Fruit fly (Drosophila melanogaster) whole organism, embryonic: ENCODE results near the gene CG12880.
A peak's percentile ranks its signal among the peaks of the same experiment; 100 is the strongest.

Experiments used
- ATbp ChIP-seq: fragments of 200-800 bp; sonication (Bioruptor generic); optimal IDR thresholded peaks from 2 replicates; lab custom pipeline; 2017; ENCODE audit warnings: missing biosample characterization, mild to moderate bottlenecking, missing genetic modification characterization, missing genetic modification reagents
- BEAF-32 ChIP-seq: fragments of 200-800 bp; sonication (Bioruptor generic); optimal IDR thresholded peaks from 3 replicates; lab custom pipeline; 2017; ENCODE audit warnings: missing biosample characterization, missing genetic modification characterization, mild to moderate bottlenecking, moderate library complexity, missing genetic modification reagents
- Bteb2 ChIP-seq: fragments of 200-800 bp; sonication (Bioruptor generic); optimal IDR thresholded peaks from 2 replicates; lab custom pipeline; 2016; ENCODE audit warnings: missing biosample characterization, missing genetic modification characterization
- CG10147 ChIP-seq: fragments of 200-800 bp; sonication (Bioruptor generic); optimal IDR thresholded peaks from 2 replicates; lab custom pipeline; 2019; ENCODE audit warnings: missing biosample characterization, mild to moderate bottlenecking, missing genetic modification characterization, moderate library complexity
- CG11456 ChIP-seq: fragments of 200-800 bp; sonication (Bioruptor generic); IDR thresholded peaks from 3 replicates; pipeline ENCODE4 v1.3.6; 2022; ENCODE audit warnings: missing biosample characterization, missing genetic modification characterization
- CG11504 ChIP-seq: fragments of 200-800 bp; sonication (Bioruptor generic); optimal IDR thresholded peaks from 3 replicates; lab custom pipeline; 2019; ENCODE audit warnings: missing biosample characterization, mild to moderate bottlenecking, missing genetic modification characterization, moderate library complexity
- CG12071 ChIP-seq: fragments of 200-800 bp; sonication (Bioruptor generic); optimal IDR thresholded peaks from 3 replicates; lab custom pipeline; 2018; ENCODE audit warnings: missing biosample characterization, mild to moderate bottlenecking, missing genetic modification characterization
- CG12744 ChIP-seq: fragments of 200-800 bp; sonication (Bioruptor generic); optimal IDR thresholded peaks from 2 replicates; lab custom pipeline; 2016; ENCODE audit warnings: missing biosample characterization, missing genetic modification characterization
- CG13424 ChIP-seq: fragments of 200-800 bp; sonication (Bioruptor generic); optimal IDR thresholded peaks from 2 replicates; lab custom pipeline; 2019; ENCODE audit warnings: missing biosample characterization, mild to moderate bottlenecking, missing genetic modification characterization, moderate library complexity
- CG15269 ChIP-seq: fragments of 200-800 bp; sonication (Bioruptor generic); optimal IDR thresholded peaks from 2 replicates; lab custom pipeline; 2018; ENCODE audit warnings: missing biosample characterization, mild to moderate bottlenecking, missing genetic modification characterization, moderate library complexity
- CG17568 ChIP-seq: fragments of 200-800 bp; sonication (Bioruptor generic); optimal IDR thresholded peaks from 2 replicates; lab custom pipeline; 2018; ENCODE audit warnings: missing biosample characterization, mild to moderate bottlenecking, missing genetic modification characterization, moderate library complexity
- CG2129 ChIP-seq: fragments of 200-800 bp; sonication (Bioruptor generic); IDR thresholded peaks from 2 replicates; pipeline ENCODE4 v1.3.6; 2022; ENCODE audit warnings: missing biosample characterization, missing genetic modification characterization; ENCODE audit not compliant: partially characterized antibody
- CG31441 ChIP-seq: fragments of 200-800 bp; sonication (Bioruptor generic); IDR thresholded peaks from 2 replicates; pipeline ENCODE4 v1.3.6; 2022; ENCODE audit warnings: missing biosample characterization, missing genetic modification characterization
- CG32772 ChIP-seq: fragments of 200-800 bp; sonication (Bioruptor generic); IDR thresholded peaks from 2 replicates; pipeline ENCODE4 v1.3.6; 2022; ENCODE audit warnings: missing biosample characterization, missing genetic modification characterization
- CG3726 ChIP-seq: fragments of 200-800 bp; sonication (Bioruptor generic); IDR thresholded peaks from 3 replicates; pipeline ENCODE4, ENCODE4 v1.3.6; 2022; ENCODE audit warnings: missing biosample characterization, missing genetic modification characterization
- CG42726 ChIP-seq: fragments of 200-800 bp; sonication (Bioruptor generic); IDR thresholded peaks from 2 replicates; pipeline ENCODE4 v1.3.6; 2022; ENCODE audit warnings: missing biosample characterization, missing genetic modification characterization; ENCODE audit not compliant: partially characterized antibody
- CG4328 ChIP-seq: fragments of 200-800 bp; sonication (Bioruptor generic); optimal IDR thresholded peaks from 3 replicates; lab custom pipeline; 2017; ENCODE audit warnings: missing biosample characterization, missing genetic modification reagents, missing genetic modification characterization
- CG6854 ChIP-seq: fragments of 200-800 bp; sonication (Bioruptor generic); optimal IDR thresholded peaks from 3 replicates; lab custom pipeline; 2017; ENCODE audit warnings: missing biosample characterization, mild to moderate bottlenecking, missing genetic modification characterization
- CG7372 ChIP-seq: fragments of 200-800 bp; sonication (Bioruptor generic); IDR thresholded peaks from 2 replicates; pipeline ENCODE4 v1.3.6; 2022; ENCODE audit warnings: missing biosample characterization, missing genetic modification characterization
- CG7786 ChIP-seq: fragments of 200-800 bp; sonication (Bioruptor generic); optimal IDR thresholded peaks from 2 replicates; lab custom pipeline; 2016; ENCODE audit warnings: missing biosample characterization, missing genetic modification characterization
- CG9876 ChIP-seq: fragments of 200-800 bp; sonication (Bioruptor generic); optimal IDR thresholded peaks from 2 replicates; lab custom pipeline; 2016; ENCODE audit warnings: missing biosample characterization, missing genetic modification characterization
- Deaf1 ChIP-seq: fragments of 200-800 bp; optimal IDR thresholded peaks from 3 replicates; lab custom pipeline; 2019; ENCODE audit warnings: missing biosample characterization, mild to moderate bottlenecking, missing genetic modification characterization, moderate library complexity
- Fer2 ChIP-seq: fragments of 200-800 bp; sonication (Bioruptor generic); optimal IDR thresholded peaks from 2 replicates; lab custom pipeline; 2018; ENCODE audit warnings: missing biosample characterization, mild to moderate bottlenecking, missing genetic modification characterization, moderate library complexity
- H15 ChIP-seq: fragments of 200-800 bp; sonication (Bioruptor generic); IDR thresholded peaks from 3 replicates; pipeline ENCODE4 v1.3.6; 2022; ENCODE audit warnings: missing biosample characterization, missing genetic modification characterization
- Hr39 ChIP-seq: fragments of >200 bp; optimal IDR thresholded peaks from 2 replicates; lab custom pipeline; 2017
- Lpt ChIP-seq: fragments of >200 bp; optimal IDR thresholded peaks from 2 replicates; lab custom pipeline; 2018; ENCODE audit warnings: missing biosample characterization, missing genetic modification characterization
- Max ChIP-seq: fragments of 200-800 bp; sonication (Bioruptor generic); optimal IDR thresholded peaks from 2 replicates; lab custom pipeline; 2016; ENCODE audit warnings: missing biosample characterization, mild to moderate bottlenecking, missing genetic modification characterization
- Pdp1 ChIP-seq, 2 experiments: fragments of 200-800 bp; sonication (Bioruptor generic); optimal IDR thresholded peaks; 3 replicates each; lab custom pipeline; 2016; ENCODE audit warnings: missing biosample characterization in 2 of 2, missing genetic modification characterization in 2 of 2, mild to moderate bottlenecking in 1 of 2, moderate library complexity in 1 of 2
- Rx ChIP-seq: fragments of 200-800 bp; sonication (Bioruptor generic); IDR thresholded peaks from 2 replicates; pipeline ENCODE4 v1.3.6; 2022; ENCODE audit warnings: missing biosample characterization, missing genetic modification characterization
- Six4 ChIP-seq: fragments of 200-800 bp; sonication (Bioruptor generic); optimal IDR thresholded peaks from 2 replicates; lab custom pipeline; 2016; ENCODE audit warnings: missing biosample characterization, missing genetic modification characterization
- TFAM ChIP-seq: fragments of 200-800 bp; sonication (Bioruptor generic); optimal IDR thresholded peaks from 2 replicates; lab custom pipeline; 2017; ENCODE audit warnings: missing biosample characterization, missing genetic modification characterization, inconsistent platforms
- Usf ChIP-seq: fragments of 200-800 bp; sonication (Bioruptor generic); optimal IDR thresholded peaks from 2 replicates; lab custom pipeline; 2017; ENCODE audit warnings: missing genotype, missing biosample characterization, missing genetic modification characterization
- abd-A ChIP-seq: fragments of 200-800 bp; sonication (Bioruptor generic); optimal IDR thresholded peaks from 3 replicates; lab custom pipeline; 2019; ENCODE audit warnings: missing biosample characterization, mild to moderate bottlenecking, missing genetic modification characterization, moderate library complexity
- bbx ChIP-seq: fragments of 200-800 bp; sonication (Bioruptor generic); IDR thresholded peaks from 2 replicates; pipeline ENCODE4 v1.3.6; 2022; ENCODE audit warnings: missing biosample characterization, missing genetic modification characterization; ENCODE audit not compliant: partially characterized antibody
- caup ChIP-seq: fragments of 200-800 bp; sonication (Bioruptor generic); optimal IDR thresholded peaks from 3 replicates; lab custom pipeline; 2017; ENCODE audit warnings: missing biosample characterization, mild to moderate bottlenecking, missing genetic modification characterization, moderate library complexity; ENCODE audit not compliant: severe bottlenecking
- en ChIP-seq: fragments of 200-800 bp; sonication (Bioruptor generic); optimal IDR thresholded peaks from 2 replicates; lab custom pipeline; 2016; ENCODE audit warnings: missing biosample characterization, missing genetic modification characterization
- ewg ChIP-seq: fragments of 200-800 bp; sonication (Bioruptor generic); optimal IDR thresholded peaks from 3 replicates; lab custom pipeline; 2017; ENCODE audit warnings: mild to moderate bottlenecking, missing biosample characterization, missing genetic modification reagents, missing genetic modification characterization
- exex ChIP-seq: fragments of 200-800 bp; sonication (Bioruptor generic); optimal IDR thresholded peaks from 4 replicates; lab custom pipeline; 2018; ENCODE audit warnings: missing biosample characterization, mild to moderate bottlenecking, missing genetic modification characterization, moderate library complexity
- eyg ChIP-seq: fragments of 200-800 bp; sonication (Bioruptor generic); optimal IDR thresholded peaks from 3 replicates; lab custom pipeline; 2016; ENCODE audit warnings: missing biosample characterization, missing genetic modification characterization
- ftz-f1 ChIP-seq: fragments of 200-800 bp; sonication (Bioruptor generic); optimal IDR thresholded peaks from 2 replicates; lab custom pipeline; 2016; ENCODE audit warnings: missing biosample characterization, missing genetic modification characterization
- grn ChIP-seq: fragments of 200-800 bp; sonication (Bioruptor generic); optimal IDR thresholded peaks from 3 replicates; lab custom pipeline; 2017; ENCODE audit warnings: missing biosample characterization, missing genetic modification characterization
- gsb-n ChIP-seq: fragments of 200-800 bp; sonication (Bioruptor generic); optimal IDR thresholded peaks from 3 replicates; lab custom pipeline; 2018; ENCODE audit warnings: missing biosample characterization, mild to moderate bottlenecking, missing genetic modification characterization
- ham ChIP-seq: fragments of 200-800 bp; sonication (Bioruptor generic); IDR thresholded peaks from 2 replicates; pipeline ENCODE4 v1.3.6; 2022; ENCODE audit warnings: missing biosample characterization, missing genetic modification characterization
- insv ChIP-seq, 2 experiments: fragments of 200-800 bp; sonication (Bioruptor generic); optimal IDR thresholded peaks; 3 replicates each; lab custom pipeline; 2016 to 2018; ENCODE audit warnings: missing biosample characterization in 2 of 2, missing genetic modification characterization in 2 of 2
- ken ChIP-seq: fragments of 200-800 bp; sonication (Bioruptor generic); IDR thresholded peaks from 3 replicates; pipeline ENCODE4 v1.3.6; 2022; ENCODE audit warnings: missing biosample characterization, missing genetic modification characterization
- mam ChIP-seq: fragments of 200-800 bp; sonication (Bioruptor generic); optimal IDR thresholded peaks from 3 replicates; lab custom pipeline; 2016; ENCODE audit warnings: missing biosample characterization, missing genetic modification characterization
- scrt ChIP-seq: fragments of 200-800 bp; sonication (Bioruptor generic); optimal IDR thresholded peaks from 2 replicates; lab custom pipeline; 2018; ENCODE audit warnings: missing biosample characterization, mild to moderate bottlenecking, missing genetic modification characterization, moderate library complexity
- stwl ChIP-seq: fragments of 200-800 bp; sonication (Bioruptor generic); optimal IDR thresholded peaks from 3 replicates; lab custom pipeline; 2018; ENCODE audit warnings: missing biosample characterization, mild to moderate bottlenecking, missing genetic modification characterization, moderate library complexity
- sug ChIP-seq: fragments of 200-800 bp; optimal IDR thresholded peaks from 2 replicates; lab custom pipeline; 2019; ENCODE audit warnings: missing biosample characterization, mild to moderate bottlenecking, missing genetic modification characterization, moderate library complexity
- zf30C ChIP-seq: fragments of 200-800 bp; sonication (Bioruptor generic); optimal IDR thresholded peaks from 3 replicates; lab custom pipeline; 2018; ENCODE audit warnings: missing biosample characterization, mild to moderate bottlenecking, missing genetic modification characterization

The CG12880 gene

DNA sequence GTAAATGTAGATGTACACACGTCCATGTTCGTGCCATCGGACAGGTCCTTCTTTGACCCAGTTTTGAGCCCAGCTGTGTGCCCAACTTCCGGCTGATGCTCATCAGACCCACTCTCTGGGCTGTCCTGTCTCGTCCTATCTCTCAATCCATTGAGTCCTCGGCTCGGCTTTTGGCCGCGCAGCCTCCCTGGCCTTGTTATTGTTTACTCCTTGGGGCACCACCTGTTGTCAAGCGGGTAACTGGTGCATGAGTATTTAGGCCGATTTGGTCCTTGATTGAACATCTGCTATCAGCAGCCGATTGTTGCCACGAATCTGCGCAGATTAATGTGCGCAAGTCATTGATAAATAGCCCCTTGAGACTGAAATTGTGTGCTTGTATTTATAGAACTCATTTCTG lies 24.4 kb upstream of the CG12880 start:
- TF ChIP-seq abd-A (tag; lab: Kevin White, UChicago) (peak; percentile 70), CG12071 (GFP tag; lab: Kevin White, UChicago) (no peak), scrt (peak; percentile 98), ewg (GFP tag; lab: Kevin White, UChicago) (peak; percentile 65), CG11456 (GFP tag; lab: Robert Waterston, UW) (no peak), CG2129 (GFP tag; lab: Robert Waterston, UW) (no peak), Bteb2 (no peak), exex (no peak), Deaf1 (tag; lab: Kevin White, UChicago) (peak; percentile 77), CG3726 (GFP tag; lab: Robert Waterston, UW) (no peak)

DNA sequence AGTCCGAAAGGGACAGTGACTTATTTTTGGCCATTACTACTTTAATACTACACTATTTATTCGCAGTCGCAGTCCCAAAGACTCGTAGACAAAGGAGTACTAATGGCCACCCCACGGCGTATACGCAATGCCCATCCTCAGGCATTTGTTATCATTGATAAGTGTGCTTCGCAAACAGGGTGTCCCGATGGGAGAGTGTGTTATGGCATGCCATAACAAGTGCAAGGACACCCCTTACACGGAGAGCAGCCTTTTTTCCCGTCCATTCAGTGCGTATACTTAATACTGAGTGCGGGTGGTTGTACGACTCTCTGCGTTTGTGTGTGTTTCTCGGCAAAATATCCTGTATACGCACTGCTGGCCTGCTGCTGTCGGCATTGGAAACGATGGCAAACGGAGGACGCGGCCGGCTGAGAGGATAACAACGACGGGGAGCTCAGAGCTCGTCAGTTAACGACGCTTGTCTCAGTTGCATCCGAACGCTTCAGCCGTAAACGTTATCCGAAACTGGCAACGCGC lies 23.7 kb upstream of the CG12880 start, which contains the start of gene unc80:
Gene unc80 (plus strand): TSS at position 469 of the 519 bp plus-strand sequence.
- TF ChIP-seq eyg (GFP tag; lab: Kevin White, UChicago) (no peak), insv (GFP tag; optimal IDR thresholded peaks at IDR 0.05; lab: Kevin White, UChicago) (no peak), Hr39 (lab: Kevin White, UChicago) (no peak), CG12071 (GFP tag; lab: Kevin White, UChicago) (peak; percentile 16), CG7372 (GFP tag; lab: Robert Waterston, UW) (0 out of 2 replicates have a peak, but pooled peaks have one; percentile 8), mam (GFP tag; lab: Kevin White, UChicago) (no peak), TFAM (no peak), ftz-f1 (GFP tag; lab: Kevin White, UChicago) (no peak), ham (GFP tag; lab: Robert Waterston, UW) (no peak), CG12744 (GFP tag; lab: Kevin White, UChicago) (no peak), CG31441 (GFP tag; lab: Robert Waterston, UW) (no peak), gsb-n (tag; lab: Kevin White, UChicago) (no peak), CG9876 (GFP tag; lab: Kevin White, UChicago) (no peak), sug (no peak), CG7786 (GFP tag; lab: Kevin White, UChicago) (no peak), CG32772 (no peak), ATbp (GFP tag; lab: Kevin White, UChicago) (no peak), ken (GFP tag; lab: Robert Waterston, UW) (no peak), Lpt (GFP tag; lab: Kevin White, UChicago) (no peak), CG11504 (tag; lab: Kevin White, UChicago) (no peak), Pdp1 (GFP tag; optimal IDR thresholded peaks at IDR 0.05; lab: Kevin White, UChicago) (no peak), H15 (GFP tag; lab: Robert Waterston, UW) (no peak), BEAF-32 (GFP tag; lab: Kevin White, UChicago) (no peak), Six4 (GFP tag; lab: Kevin White, UChicago) (no peak), Rx (GFP tag; lab: Robert Waterston, UW) (no peak), CG4328 (GFP tag; lab: Kevin White, UChicago) (no peak), zf30C (GFP tag; lab: Kevin White, UChicago) (no peak), bbx (GFP tag; lab: Robert Waterston, UW) (no peak), CG17568 (GFP tag; lab: Kevin White, UChicago) (no peak), caup (GFP tag; lab: Kevin White, UChicago) (no peak), Fer2 (no peak), CG42726 (GFP tag; lab: Robert Waterston, UW) (no peak), CG10147 (GFP tag; lab: Kevin White, UChicago) (no peak), CG6854 (GFP tag; lab: Kevin White, UChicago) (peak; percentile 18), Usf (no peak), stwl (no peak), en (GFP tag; lab: Kevin White, UChicago) (no peak), CG13424 (no peak), grn (GFP tag; lab: Kevin White, UChicago) (no peak), Max (no peak), CG15269 (tag; lab: Kevin White, UChicago) (no peak)
